Worm (Caenorhabditis elegans) whole organism, late embryonic: ENCODE measurements around the gene D1005.2.

ENCODE experiments used
- C08G9.2 ChIP-seq: sonication (generic microtip); optimal IDR thresholded peaks from 2 replicates; lab custom pipeline; 2016; ENCODE audit warnings: mild to moderate bottlenecking, missing genetic modification characterization, moderate library complexity, missing compliant biosample characterization
- F13H6.1 ChIP-seq: sonication (generic microtip); optimal IDR thresholded peaks from 2 replicates; lab custom pipeline; 2016; ENCODE audit warnings: missing genetic modification characterization, missing compliant biosample characterization
- K02D7.2 ChIP-seq: sonication (generic microtip); optimal IDR thresholded peaks from 2 replicates; lab custom pipeline; 2017; ENCODE audit warnings: mild to moderate bottlenecking, missing genetic modification characterization, missing compliant biosample characterization
- T23F11.4 ChIP-seq: fragments of 200-800 bp; sonication (Bioruptor generic); optimal IDR thresholded peaks from 2 replicates; lab custom pipeline; 2018; ENCODE audit warnings: mild to moderate bottlenecking, missing genetic modification characterization, missing compliant biosample characterization
- Y22D7AL.16 ChIP-seq: sonication (generic microtip); optimal IDR thresholded peaks from 2 replicates; lab custom pipeline; 2016; ENCODE audit warnings: missing genetic modification characterization, missing compliant biosample characterization
- ama-1 ChIP-seq: fragments of 150-350 bp; optimal IDR thresholded peaks from 2 replicates; lab custom pipeline; 2014
- ceh-14 ChIP-seq: sonication (generic microtip); optimal IDR thresholded peaks from 2 replicates; lab custom pipeline; 2016; ENCODE audit warnings: missing genotype, missing genetic modification characterization, missing compliant biosample characterization
- ceh-18 ChIP-seq: sonication (generic microtip); optimal IDR thresholded peaks from 2 replicates; lab custom pipeline; 2016; ENCODE audit warnings: missing genetic modification characterization, missing compliant biosample characterization
- ceh-2 ChIP-seq: sonication (generic microtip); optimal IDR thresholded peaks from 2 replicates; lab custom pipeline; 2016; ENCODE audit warnings: missing genotype, missing genetic modification characterization, missing compliant biosample characterization
- ceh-24 ChIP-seq: sonication (generic microtip); optimal IDR thresholded peaks from 2 replicates; lab custom pipeline; 2016; ENCODE audit warnings: mild to moderate bottlenecking, missing genetic modification characterization, missing compliant biosample characterization
- ceh-30 ChIP-seq: fragments of 150-350 bp; optimal IDR thresholded peaks from 2 replicates; lab custom pipeline; 2014; ENCODE audit warnings: missing biosample characterization, missing genetic modification characterization
- ceh-31 ChIP-seq: sonication (generic microtip); optimal IDR thresholded peaks from 2 replicates; lab custom pipeline; 2016; ENCODE audit warnings: missing genetic modification characterization, missing compliant biosample characterization
- ceh-34 ChIP-seq: sonication (generic microtip); optimal IDR thresholded peaks from 2 replicates; lab custom pipeline; 2016; ENCODE audit warnings: mild to moderate bottlenecking, missing genetic modification characterization, missing compliant biosample characterization
- ceh-45 ChIP-seq: fragments of 200-800 bp; sonication (Bioruptor generic); IDR thresholded peaks from 2 replicates; pipeline ENCODE4 v1.3.6; 2022; ENCODE audit warnings: missing genetic modification reagents, missing genetic modification characterization, missing compliant biosample characterization
- ceh-48 ChIP-seq: sonication (generic microtip); optimal IDR thresholded peaks from 2 replicates; lab custom pipeline; 2016; ENCODE audit warnings: missing genetic modification characterization, inconsistent platforms, missing compliant biosample characterization
- ceh-9 ChIP-seq: sonication (generic microtip); optimal IDR thresholded peaks from 2 replicates; lab custom pipeline; 2016; ENCODE audit warnings: mild to moderate bottlenecking, missing genetic modification characterization, inconsistent platforms, missing compliant biosample characterization
- dmd-4 ChIP-seq: sonication (generic microtip); optimal IDR thresholded peaks from 2 replicates; lab custom pipeline; 2016; ENCODE audit warnings: borderline replicate concordance, missing genetic modification characterization, missing compliant biosample characterization
- dve-1 ChIP-seq: sonication (generic microtip); optimal IDR thresholded peaks from 2 replicates; lab custom pipeline; 2017; ENCODE audit warnings: antibody characterized with exemption, mild to moderate bottlenecking, missing genetic modification characterization, missing compliant biosample characterization
- elt-2 ChIP-seq: sonication (generic microtip); optimal IDR thresholded peaks from 2 replicates; lab custom pipeline; 2016; ENCODE audit warnings: missing genetic modification reagents, missing genetic modification characterization, missing compliant biosample characterization
- ets-4 ChIP-seq: sonication (generic microtip); optimal IDR thresholded peaks from 2 replicates; lab custom pipeline; 2016; ENCODE audit warnings: missing genetic modification characterization, missing compliant biosample characterization
- fkh-10 ChIP-seq: fragments of 150-350 bp; optimal IDR thresholded peaks from 2 replicates; lab custom pipeline; 2014; ENCODE audit warnings: missing biosample characterization, missing genetic modification reagents, missing genetic modification characterization
- fkh-6 ChIP-seq: sonication (generic microtip); optimal IDR thresholded peaks from 2 replicates; lab custom pipeline; 2016; ENCODE audit warnings: missing genetic modification characterization, missing compliant biosample characterization
- gmeb-2 ChIP-seq: sonication (generic microtip); optimal IDR thresholded peaks from 2 replicates; lab custom pipeline; 2016; ENCODE audit warnings: missing genetic modification characterization, inconsistent platforms, missing compliant biosample characterization
- hlh-13 ChIP-seq: fragments of 200-800 bp; sonication (Bioruptor generic); optimal IDR thresholded peaks from 2 replicates; lab custom pipeline; 2018; ENCODE audit warnings: mild to moderate bottlenecking, missing genetic modification characterization, missing compliant biosample characterization
- hlh-30 ChIP-seq: sonication (generic microtip); optimal IDR thresholded peaks from 2 replicates; lab custom pipeline; 2017; ENCODE audit warnings: antibody characterized with exemption, missing genetic modification characterization, missing compliant biosample characterization; ENCODE audit not compliant: insufficient read depth
- hlh-6 ChIP-seq: sonication (generic microtip); optimal IDR thresholded peaks from 2 replicates; lab custom pipeline; 2016; ENCODE audit warnings: missing genotype, missing genetic modification characterization, missing compliant biosample characterization
- lim-6 ChIP-seq: sonication (generic microtip); optimal IDR thresholded peaks from 2 replicates; lab custom pipeline; 2016; ENCODE audit warnings: missing genetic modification characterization, missing compliant biosample characterization
- madf-2 ChIP-seq: sonication (generic microtip); optimal IDR thresholded peaks from 2 replicates; lab custom pipeline; 2017; ENCODE audit warnings: missing genetic modification characterization, missing compliant biosample characterization
- nfya-1 ChIP-seq: sonication (generic microtip); optimal IDR thresholded peaks from 2 replicates; lab custom pipeline; 2017; ENCODE audit warnings: missing genetic modification characterization, mild to moderate bottlenecking, missing compliant biosample characterization, antibody characterized with exemption, moderate library complexity
- nhr-11 ChIP-seq: fragments of 150-350 bp; optimal IDR thresholded peaks from 2 replicates; lab custom pipeline; 2014; ENCODE audit warnings: missing biosample characterization, missing genetic modification characterization
- npax-4 ChIP-seq: sonication (generic microtip); optimal IDR thresholded peaks from 2 replicates; lab custom pipeline; 2016; ENCODE audit warnings: missing genetic modification characterization, missing compliant biosample characterization
- pag-3 ChIP-seq: sonication (generic microtip); optimal IDR thresholded peaks from 2 replicates; lab custom pipeline; 2016; ENCODE audit warnings: missing compliant biosample characterization, missing genetic modification characterization, borderline replicate concordance
- pat-9 ChIP-seq: fragments of 200-800 bp; sonication (Bioruptor generic); optimal IDR thresholded peaks from 2 replicates; lab custom pipeline; 2018; ENCODE audit warnings: mild to moderate bottlenecking, missing genetic modification characterization, moderate library complexity, missing compliant biosample characterization
- pha-2 ChIP-seq: sonication (generic microtip); optimal IDR thresholded peaks from 2 replicates; lab custom pipeline; 2017; ENCODE audit warnings: mild to moderate bottlenecking, missing genetic modification characterization, missing compliant biosample characterization
- pqm-1 ChIP-seq: sonication (generic microtip); optimal IDR thresholded peaks from 2 replicates; lab custom pipeline; 2016; ENCODE audit warnings: missing genetic modification characterization, missing compliant biosample characterization
- pros-1 ChIP-seq: fragments of 150-350 bp; optimal IDR thresholded peaks from 2 replicates; lab custom pipeline; 2014; ENCODE audit warnings: missing biosample characterization, missing genetic modification reagents, missing genetic modification characterization
- ref-2 ChIP-seq: sonication (generic microtip); optimal IDR thresholded peaks from 2 replicates; lab custom pipeline; 2016; ENCODE audit warnings: missing genetic modification characterization, missing compliant biosample characterization
- rnt-1 ChIP-seq: sonication (generic microtip); optimal IDR thresholded peaks from 2 replicates; lab custom pipeline; 2016; ENCODE audit warnings: missing genetic modification characterization, missing compliant biosample characterization
- sdc-2 ChIP-seq: sonication (generic microtip); optimal IDR thresholded peaks from 2 replicates; lab custom pipeline; 2016; ENCODE audit warnings: missing genotype, missing genetic modification characterization, missing compliant biosample characterization
- sox-4 ChIP-seq: sonication (generic microtip); optimal IDR thresholded peaks from 2 replicates; lab custom pipeline; 2017; ENCODE audit warnings: mild to moderate bottlenecking, missing genetic modification characterization, inconsistent platforms, missing compliant biosample characterization
- syd-9 ChIP-seq: sonication (generic microtip); optimal IDR thresholded peaks from 2 replicates; lab custom pipeline; 2016; ENCODE audit warnings: mild to moderate bottlenecking, missing genetic modification characterization, moderate library complexity, missing compliant biosample characterization
- tbx-2 ChIP-seq: sonication (generic microtip); optimal IDR thresholded peaks from 2 replicates; lab custom pipeline; 2016; ENCODE audit warnings: missing genetic modification characterization, missing compliant biosample characterization
- tbx-7 ChIP-seq: sonication (generic microtip); optimal IDR thresholded peaks from 2 replicates; lab custom pipeline; 2016; ENCODE audit warnings: missing genotype, missing genetic modification characterization, missing compliant biosample characterization
- ttx-3 ChIP-seq: sonication (generic microtip); optimal IDR thresholded peaks from 2 replicates; lab custom pipeline; 2016; ENCODE audit warnings: missing genetic modification reagents, missing genetic modification characterization, missing compliant biosample characterization
- unc-3 ChIP-seq, 2 experiments: fragments of 200-800 bp in 1 of 2; sonication (Bioruptor generic) in 1 of 2; sonication (generic microtip) in 1 of 2; conservative IDR thresholded peaks in 1 of 2; optimal IDR thresholded peaks in 1 of 2; 2 replicates each; pipeline versions ENCODE4 v1.3.6 to Lab custom; 2016 to 2022; ENCODE audit warnings: missing compliant biosample characterization in 2 of 2, missing genetic modification characterization in 2 of 2, missing genetic modification reagents in 1 of 2
- unc-42 ChIP-seq: sonication (generic microtip); optimal IDR thresholded peaks from 2 replicates; lab custom pipeline; 2016; ENCODE audit warnings: missing genotype, missing genetic modification characterization, missing compliant biosample characterization
- unc-55 ChIP-seq: sonication (generic microtip); optimal IDR thresholded peaks from 2 replicates; lab custom pipeline; 2017; ENCODE audit warnings: missing biosample characterization, missing genetic modification reagents, missing genetic modification characterization
- unc-86 ChIP-seq: sonication (generic microtip); optimal IDR thresholded peaks from 2 replicates; lab custom pipeline; 2016; ENCODE audit warnings: missing genetic modification characterization, missing compliant biosample characterization
- zip-5 ChIP-seq: sonication (generic microtip); optimal IDR thresholded peaks from 2 replicates; lab custom pipeline; 2016; ENCODE audit warnings: missing genetic modification characterization, missing compliant biosample characterization
- ztf-16 ChIP-seq: sonication (generic microtip); optimal IDR thresholded peaks from 2 replicates; lab custom pipeline; 2017; ENCODE audit warnings: missing genetic modification characterization, missing compliant biosample characterization

D1005.2 gene

DNA sequence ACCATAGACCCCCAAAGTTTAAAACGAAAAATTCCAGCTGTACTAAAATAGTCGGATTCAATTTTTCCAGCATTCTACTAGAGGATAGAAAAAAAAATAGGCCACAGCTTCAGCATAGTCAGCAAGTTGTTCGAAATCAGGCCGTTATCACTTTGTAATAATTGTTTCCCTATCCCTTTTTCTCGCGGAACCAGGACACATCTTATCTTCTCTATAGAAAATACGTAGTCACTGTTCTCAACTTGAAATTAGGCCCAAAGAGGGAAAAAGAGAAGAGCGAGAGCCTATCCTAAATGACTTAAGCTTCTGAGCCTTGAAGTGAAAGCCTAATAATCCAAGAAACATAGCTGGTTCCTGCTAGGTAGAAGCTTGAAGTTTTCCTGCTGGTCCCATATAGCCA lies 13.1 kb upstream of the D1005.2 start:
- TF ChIP-seq rnt-1 (tag; lab: Kevin White, UChicago): no peak
- peak; percentile 2 for TF ChIP-seq ama-1 (lab: Kevin White, UChicago)

- TF ChIP-seq unc-86 (tag; lab: Kevin White, UChicago): peak; percentile 25
- TF ChIP-seq ceh-24 (tag; lab: Kevin White, UChicago): no peak
- TF ChIP-seq syd-9 (tag; lab: Kevin White, UChicago): peak; percentile 42
- TF ChIP-seq ceh-30 (tag; lab: Kevin White, UChicago): peak; percentile 54
- no peak for TF ChIP-seq T23F11.4 (GFP tag; lab: Kevin White, UChicago)
- TF ChIP-seq ref-2 (tag; lab: Kevin White, UChicago): peak; percentile 86
- peak; percentile 95 for TF ChIP-seq nfya-1 (tag; lab: Kevin White, UChicago)
- TF ChIP-seq npax-4 (tag; lab: Kevin White, UChicago): no peak
- TF ChIP-seq unc-55 (GFP tag; lab: Kevin White, UChicago): peak; percentile 67
- no peak for TF ChIP-seq unc-3 (GFP tag; conservative IDR thresholded peaks at IDR 0.05; lab: Robert Waterston, UW)
- TF ChIP-seq unc-3 (tag; optimal IDR thresholded peaks at IDR 0.05; lab: Kevin White, UChicago): no peak
- TF ChIP-seq rnt-1 (tag; lab: Kevin White, UChicago): peak; percentile 67
- TF ChIP-seq lim-6 (tag; lab: Kevin White, UChicago): peak; percentile 29
- peak; percentile 8 for TF ChIP-seq madf-2 (tag; lab: Kevin White, UChicago)
- peak; percentile 92 for TF ChIP-seq sdc-2 (tag; lab: Kevin White, UChicago)
- TF ChIP-seq gmeb-2 (tag; lab: Kevin White, UChicago): no peak
- no peak for TF ChIP-seq ttx-3 (tag; lab: Kevin White, UChicago)
- no peak for TF ChIP-seq zip-5
- no peak for TF ChIP-seq sox-4 (tag; lab: Kevin White, UChicago)
- peak; percentile 82 for TF ChIP-seq F13H6.1 (tag; lab: Kevin White, UChicago)
- no peak for TF ChIP-seq hlh-13 (GFP tag; lab: Kevin White, UChicago)
- TF ChIP-seq ceh-31 (tag; lab: Kevin White, UChicago): peak; percentile 90
- TF ChIP-seq pros-1: peak; percentile 75
- no peak for TF ChIP-seq tbx-7 (tag; lab: Kevin White, UChicago)
- peak; percentile 87 for TF ChIP-seq ceh-34 (tag; lab: Kevin White, UChicago)
- no peak for TF ChIP-seq K02D7.2 (tag; lab: Kevin White, UChicago)
- no peak for TF ChIP-seq nhr-11 (tag; lab: Kevin White, UChicago)
- no peak for TF ChIP-seq Y22D7AL.16 (tag; lab: Kevin White, UChicago)
- no peak for TF ChIP-seq ztf-16 (tag; lab: Kevin White, UChicago)
- peak; percentile 40 for TF ChIP-seq dmd-4 (tag; lab: Kevin White, UChicago)
- TF ChIP-seq unc-42 (tag; lab: Kevin White, UChicago): peak; percentile 76
- TF ChIP-seq dve-1 (tag; lab: Kevin White, UChicago): peak; percentile 91
- TF ChIP-seq ceh-2 (tag; lab: Kevin White, UChicago): peak; percentile 23
- peak; percentile 92 for TF ChIP-seq ceh-18 (tag; lab: Kevin White, UChicago)
- peak; percentile 79 for TF ChIP-seq tbx-2 (tag; lab: Kevin White, UChicago)
- peak; percentile 98 for TF ChIP-seq hlh-30 (tag; lab: Kevin White, UChicago)
- peak; percentile 67 for TF ChIP-seq pqm-1 (tag; lab: Kevin White, UChicago)
- TF ChIP-seq elt-2 (tag; lab: Kevin White, UChicago): peak; percentile 3
- TF ChIP-seq ets-4: peak; percentile 73
- no peak for TF ChIP-seq hlh-6 (tag; lab: Kevin White, UChicago)
- peak; percentile 31 for TF ChIP-seq pha-2 (tag; lab: Kevin White, UChicago)
- TF ChIP-seq ceh-45 (GFP tag; lab: Robert Waterston, UW): no peak
- TF ChIP-seq pat-9 (tag; lab: Kevin White, UChicago): no peak
- peak; percentile 64 for TF ChIP-seq ceh-14 (tag; lab: Kevin White, UChicago)
- TF ChIP-seq fkh-6 (tag; lab: Kevin White, UChicago): no peak
- TF ChIP-seq pag-3 (tag; lab: Kevin White, UChicago): no peak
- no peak for TF ChIP-seq fkh-10
- peak; percentile 38 for TF ChIP-seq C08G9.2 (tag; lab: Kevin White, UChicago)
- TF ChIP-seq ceh-48 (tag; lab: Kevin White, UChicago): peak; percentile 83
- TF ChIP-seq ama-1 (lab: Kevin White, UChicago): peak; percentile 49
- TF ChIP-seq ceh-9: no peak
These were observed 12.2 kb upstream of the D1005.2 start, which contains the start of gene zfp-3 for ce11 chrX:1446593-1447141. Gene zfp-3, minus strand, starts transcription at chrX:1446643.
